Fruit fly (Drosophila melanogaster) whole organism: Measurements from ENCODE around the gene CG12818.

Experiments
- Dll ChIP-seq: fragments of >200 bp; optimal IDR thresholded peaks from 2 replicates; lab custom pipeline; 2017
- EcR ChIP-seq, 2 experiments: fragments of >200 bp; optimal IDR thresholded peaks; 2 replicates each; lab custom pipeline; 2017; ENCODE audit warnings: missing biosample characterization in 2 of 2, missing genetic modification characterization in 2 of 2, missing genetic modification reagents in 2 of 2
- pan ChIP-seq: fragments of >200 bp; optimal IDR thresholded peaks from 2 replicates; lab custom pipeline; 2017
- psq ChIP-seq: fragments of >200 bp; optimal IDR thresholded peaks from 2 replicates; lab custom pipeline; 2017

dm6 chr3R:10369799-10370198 is 38.4 kb downstream of the CG12818 start:
- TF ChIP-seq EcR (GFP tag; optimal IDR thresholded peaks at IDR 0.05; lab: Kevin White, UChicago) (no peak), pan (lab: Kevin White, UChicago) (no peak), Dll (lab: Kevin White, UChicago) (no peak), psq (no peak)
